Fruit fly (Drosophila melanogaster) whole organism, embryonic: Measurements from ENCODE around the gene mora.
A peak's percentile ranks its signal among the peaks of the same experiment; 100 is the strongest.

Source experiments
- Atf3 ChIP-seq: fragments of 200-800 bp; sonication (Bioruptor generic); optimal IDR thresholded peaks from 3 replicates; lab custom pipeline; 2016; ENCODE audit warnings: missing biosample characterization, missing genetic modification characterization
- Bdp1 ChIP-seq: fragments of 200-800 bp; sonication (Bioruptor generic); optimal IDR thresholded peaks from 3 replicates; lab custom pipeline; 2016; ENCODE audit warnings: missing biosample characterization, missing genetic modification characterization
- Bgb ChIP-seq: fragments of 200-800 bp; sonication (Bioruptor generic); IDR thresholded peaks from 2 replicates; pipeline ENCODE4 v1.3.6; 2022; ENCODE audit warnings: missing biosample characterization, missing genetic modification characterization; ENCODE audit not compliant: partially characterized antibody
- C15 ChIP-seq: fragments of 200-800 bp; sonication (Bioruptor generic); IDR thresholded peaks from 3 replicates; pipeline ENCODE4 v1.3.6; 2022; ENCODE audit warnings: missing biosample characterization, missing genetic modification characterization
- CG10209 ChIP-seq: fragments of 200-800 bp; sonication (Bioruptor generic); optimal IDR thresholded peaks from 3 replicates; lab custom pipeline; 2017; ENCODE audit warnings: missing biosample characterization, mild to moderate bottlenecking, missing genetic modification characterization, missing genetic modification reagents
- CG11504 ChIP-seq: fragments of 200-800 bp; sonication (Bioruptor generic); optimal IDR thresholded peaks from 3 replicates; lab custom pipeline; 2019; ENCODE audit warnings: missing biosample characterization, mild to moderate bottlenecking, missing genetic modification characterization, moderate library complexity
- CG13894 ChIP-seq: fragments of 200-800 bp; sonication (Bioruptor generic); optimal IDR thresholded peaks from 3 replicates; lab custom pipeline; 2018; ENCODE audit warnings: missing biosample characterization, mild to moderate bottlenecking, missing genetic modification characterization, moderate library complexity
- CG14667 ChIP-seq: fragments of 200-800 bp; sonication (Bioruptor generic); IDR thresholded peaks from 2 replicates; pipeline ENCODE4 v1.3.6; 2022; ENCODE audit warnings: missing biosample characterization, missing genetic modification characterization
- CG14710 ChIP-seq: fragments of 200-800 bp; sonication (Bioruptor generic); optimal IDR thresholded peaks from 3 replicates; lab custom pipeline; 2019; ENCODE audit warnings: missing biosample characterization, mild to moderate bottlenecking, missing genetic modification characterization, moderate library complexity
- CG1603 ChIP-seq: fragments of 200-800 bp; sonication (Bioruptor generic); optimal IDR thresholded peaks from 2 replicates; lab custom pipeline; 2019; ENCODE audit warnings: missing biosample characterization, mild to moderate bottlenecking, missing genetic modification characterization, moderate library complexity
- CG17186 ChIP-seq: fragments of 200-800 bp; sonication (Bioruptor generic); optimal IDR thresholded peaks from 3 replicates; lab custom pipeline; 2017; ENCODE audit warnings: missing biosample characterization, missing genetic modification reagents, missing genetic modification characterization
- CG17359 ChIP-seq: fragments of 200-800 bp; sonication (Bioruptor generic); optimal IDR thresholded peaks from 3 replicates; lab custom pipeline; 2018; ENCODE audit warnings: missing biosample characterization, mild to moderate bottlenecking, missing genetic modification characterization, moderate library complexity
- CG18011 ChIP-seq: fragments of 200-800 bp; sonication (Bioruptor generic); optimal IDR thresholded peaks from 2 replicates; lab custom pipeline; 2017; ENCODE audit warnings: missing biosample characterization, missing genetic modification characterization, mild to moderate bottlenecking, moderate library complexity, missing genotype
- CG1832 ChIP-seq: fragments of 200-800 bp; sonication (Bioruptor generic); optimal IDR thresholded peaks from 2 replicates; lab custom pipeline; 2017; ENCODE audit warnings: missing biosample characterization, mild to moderate bottlenecking, missing genetic modification characterization, inconsistent platforms
- CG18619 ChIP-seq: fragments of 200-800 bp; sonication (Bioruptor generic); optimal IDR thresholded peaks from 3 replicates; lab custom pipeline; 2017; ENCODE audit warnings: missing biosample characterization, mild to moderate bottlenecking, missing genetic modification characterization
- CG2199 ChIP-seq: fragments of 200-800 bp; sonication (Bioruptor generic); IDR thresholded peaks from 3 replicates; pipeline ENCODE4 v1.3.6; 2022; ENCODE audit warnings: missing biosample characterization, missing genetic modification characterization
- CG31224 ChIP-seq: fragments of 200-800 bp; sonication (Bioruptor generic); IDR thresholded peaks from 2 replicates; pipeline ENCODE4 v1.3.6; 2022; ENCODE audit warnings: missing biosample characterization, missing genetic modification characterization
- CG43689 ChIP-seq: fragments of 200-800 bp; sonication (Bioruptor generic); IDR thresholded peaks from 2 replicates; pipeline ENCODE4 v1.3.6; 2022; ENCODE audit warnings: missing biosample characterization, missing genetic modification characterization
- CG4707 ChIP-seq: fragments of 200-800 bp; sonication (Bioruptor generic); optimal IDR thresholded peaks from 2 replicates; lab custom pipeline; 2018; ENCODE audit warnings: missing biosample characterization, mild to moderate bottlenecking, missing genetic modification characterization, moderate library complexity
- CG6272 ChIP-seq: fragments of 200-800 bp; sonication (Bioruptor generic); IDR thresholded peaks from 2 replicates; pipeline ENCODE4 v1.3.6; 2022; ENCODE audit warnings: missing biosample characterization, missing genetic modification characterization
- CG6683 ChIP-seq: fragments of 200-800 bp; sonication (Bioruptor generic); optimal IDR thresholded peaks from 2 replicates; lab custom pipeline; 2017; ENCODE audit warnings: missing biosample characterization, mild to moderate bottlenecking, missing genetic modification characterization, missing genetic modification reagents
- CG8944 ChIP-seq: fragments of 200-800 bp; sonication (Bioruptor generic); optimal IDR thresholded peaks from 3 replicates; lab custom pipeline; 2016; ENCODE audit warnings: missing biosample characterization, missing genetic modification characterization
- CG9727 ChIP-seq: fragments of 200-800 bp; sonication (Bioruptor generic); optimal IDR thresholded peaks from 3 replicates; lab custom pipeline; 2017; ENCODE audit warnings: missing biosample characterization, mild to moderate bottlenecking, missing genetic modification characterization
- D19A ChIP-seq: fragments of 200-800 bp; optimal IDR thresholded peaks from 3 replicates; lab custom pipeline; 2019; ENCODE audit warnings: missing biosample characterization, mild to moderate bottlenecking, missing genetic modification characterization, moderate library complexity
- Dbx ChIP-seq: fragments of 200-800 bp; sonication (Bioruptor generic); IDR thresholded peaks from 3 replicates; pipeline ENCODE4 v1.3.6; 2022; ENCODE audit warnings: missing biosample characterization, missing genetic modification characterization
- Fer2 ChIP-seq: fragments of 200-800 bp; sonication (Bioruptor generic); optimal IDR thresholded peaks from 2 replicates; lab custom pipeline; 2018; ENCODE audit warnings: missing biosample characterization, mild to moderate bottlenecking, missing genetic modification characterization, moderate library complexity
- HLH4C ChIP-seq: fragments of 200-800 bp; sonication (Bioruptor generic); IDR thresholded peaks from 3 replicates; pipeline ENCODE4 v1.3.6; 2022; ENCODE audit warnings: missing biosample characterization, missing genetic modification characterization; ENCODE audit not compliant: partially characterized antibody
- Lim3 ChIP-seq: fragments of 200-800 bp; sonication (Bioruptor generic); IDR thresholded peaks from 2 replicates; pipeline ENCODE4 v1.3.6; 2022; ENCODE audit warnings: missing biosample characterization, missing genetic modification characterization
- Meics ChIP-seq: fragments of 200-800 bp; sonication (Bioruptor generic); optimal IDR thresholded peaks from 2 replicates; lab custom pipeline; 2017; ENCODE audit warnings: missing biosample characterization, mild to moderate bottlenecking, missing genetic modification characterization
- Mrtf ChIP-seq: fragments of 200-800 bp; sonication (Bioruptor generic); IDR thresholded peaks from 3 replicates; pipeline ENCODE4 v1.3.6; 2022; ENCODE audit warnings: missing biosample characterization, missing genetic modification characterization
- Rx ChIP-seq: fragments of 200-800 bp; sonication (Bioruptor generic); IDR thresholded peaks from 2 replicates; pipeline ENCODE4 v1.3.6; 2022; ENCODE audit warnings: missing biosample characterization, missing genetic modification characterization
- Spps ChIP-seq: fragments of 200-800 bp; sonication (Bioruptor generic); optimal IDR thresholded peaks from 2 replicates; lab custom pipeline; 2018; ENCODE audit warnings: missing biosample characterization, mild to moderate bottlenecking, missing genetic modification characterization
- Sry-β ChIP-seq: fragments of 200-800 bp; sonication (Bioruptor generic); optimal IDR thresholded peaks from 2 replicates; lab custom pipeline; 2018; ENCODE audit warnings: missing biosample characterization, mild to moderate bottlenecking, missing genetic modification characterization, moderate library complexity
- Xrp1 ChIP-seq: fragments of 200-800 bp; sonication (Bioruptor generic); IDR thresholded peaks from 2 replicates; pipeline ENCODE4 v1.3.6; 2022; ENCODE audit warnings: missing biosample characterization, missing genetic modification characterization
- ap ChIP-seq: fragments of 200-800 bp; sonication (Bioruptor generic); IDR thresholded peaks from 2 replicates; pipeline ENCODE4 v1.3.6; 2022; ENCODE audit warnings: missing biosample characterization, missing genetic modification characterization
- btn ChIP-seq: fragments of 200-800 bp; sonication (Bioruptor generic); optimal IDR thresholded peaks from 2 replicates; lab custom pipeline; 2016; ENCODE audit warnings: missing biosample characterization, missing genetic modification characterization
- cad ChIP-seq: fragments of >200 bp; optimal IDR thresholded peaks from 2 replicates; lab custom pipeline; 2017; ENCODE audit warnings: missing biosample characterization, missing genetic modification characterization
- croc ChIP-seq: fragments of 200-800 bp; sonication (Bioruptor generic); conservative IDR thresholded peaks from 3 replicates; pipeline ENCODE4 v1.3.6; 2022; ENCODE audit warnings: missing biosample characterization, missing genetic modification characterization
- dmrt11E ChIP-seq: fragments of 200-800 bp; sonication (Bioruptor generic); optimal IDR thresholded peaks from 3 replicates; lab custom pipeline; 2018; ENCODE audit warnings: missing biosample characterization, mild to moderate bottlenecking, missing genetic modification characterization, moderate library complexity
- kay ChIP-seq: fragments of 200-800 bp; sonication (Bioruptor generic); optimal IDR thresholded peaks from 2 replicates; lab custom pipeline; 2016; ENCODE audit warnings: missing biosample characterization, missing genetic modification characterization
- lbe ChIP-seq: fragments of 200-800 bp; sonication (Bioruptor generic); optimal IDR thresholded peaks from 2 replicates; lab custom pipeline; 2016; ENCODE audit warnings: missing biosample characterization, mild to moderate bottlenecking, missing genetic modification characterization
- mirr ChIP-seq: fragments of 200-800 bp; sonication (Bioruptor generic); optimal IDR thresholded peaks from 3 replicates; lab custom pipeline; 2018; ENCODE audit warnings: missing biosample characterization, mild to moderate bottlenecking, missing genetic modification characterization
- nerfin-2 ChIP-seq: fragments of 200-800 bp; sonication (Bioruptor generic); IDR thresholded peaks from 2 replicates; pipeline ENCODE4 v1.3.6; 2022; ENCODE audit warnings: missing biosample characterization, missing genetic modification characterization; ENCODE audit not compliant: partially characterized antibody
- oc ChIP-seq: fragments of 200-800 bp; sonication (Bioruptor generic); optimal IDR thresholded peaks from 2 replicates; lab custom pipeline; 2018; ENCODE audit warnings: missing biosample characterization, mild to moderate bottlenecking, missing genetic modification characterization, moderate library complexity
- p53 ChIP-seq: fragments of 200-800 bp; sonication (Bioruptor generic); optimal IDR thresholded peaks from 2 replicates; lab custom pipeline; 2016; ENCODE audit warnings: missing biosample characterization, missing genetic modification characterization
- schlank ChIP-seq: fragments of 200-800 bp; sonication (Bioruptor generic); optimal IDR thresholded peaks from 2 replicates; lab custom pipeline; 2018; ENCODE audit warnings: missing biosample characterization, mild to moderate bottlenecking, missing genetic modification characterization
- sens-2 ChIP-seq: fragments of 200-800 bp; sonication (Bioruptor generic); IDR thresholded peaks from 2 replicates; pipeline ENCODE4 v1.3.6; 2022; ENCODE audit warnings: missing biosample characterization, missing genetic modification characterization
- slbo ChIP-seq: fragments of 200-800 bp; sonication (Bioruptor generic); IDR thresholded peaks from 2 replicates; pipeline ENCODE4 v1.3.6; 2022; ENCODE audit warnings: missing biosample characterization, missing genetic modification characterization
- slou ChIP-seq: fragments of 200-800 bp; sonication (Bioruptor generic); optimal IDR thresholded peaks from 3 replicates; lab custom pipeline; 2016; ENCODE audit warnings: missing biosample characterization, missing genetic modification characterization
- toy ChIP-seq: fragments of 200-800 bp; sonication (Bioruptor generic); IDR thresholded peaks from 2 replicates; pipeline ENCODE4 v1.3.6; 2022; ENCODE audit warnings: missing biosample characterization, missing genetic modification characterization
- tx ChIP-seq: fragments of 200-800 bp; sonication (Bioruptor generic); optimal IDR thresholded peaks from 2 replicates; lab custom pipeline; 2016; ENCODE audit warnings: missing biosample characterization, missing genetic modification characterization

The mora gene

dm6 chr3R:24169362-24169761 is 16.8 kb upstream of the mora start, which contains the start of gene CG5510 (continued):
- TF ChIP-seq dmrt11E (tag; lab: Kevin White, UChicago) (peak; percentile 11), CG18011 (no peak), kay (GFP tag; lab: Kevin White, UChicago) (peak; percentile 87), D19A (peak; percentile 11), Sry-β (GFP tag; lab: Kevin White, UChicago) (peak; percentile 29), Bgb (GFP tag; lab: Robert Waterston, UW) (peak; percentile 99), CG1603 (tag; lab: Kevin White, UChicago) (peak; percentile 86), lbe (GFP tag; lab: Kevin White, UChicago) (no peak), oc (tag; lab: Kevin White, UChicago) (peak; percentile 10), CG14667 (GFP tag; lab: Robert Waterston, UW) (no peak), croc (GFP tag; lab: Robert Waterston, UW) (no peak), HLH4C (GFP tag; lab: Robert Waterston, UW) (peak; percentile 98), CG2199 (no peak), btn (GFP tag; lab: Kevin White, UChicago) (no peak), Fer2 (tag; lab: Kevin White, UChicago) (no peak), CG9727 (GFP tag; lab: Kevin White, UChicago) (no peak), CG17186 (peak; percentile 80), tx (GFP tag; lab: Kevin White, UChicago) (peak; percentile 48), slbo (GFP tag; lab: Robert Waterston, UW) (peak; percentile 78), CG13894 (peak; percentile 62), toy (GFP tag; lab: Robert Waterston, UW) (no peak), Spps (tag; lab: Kevin White, UChicago) (peak; percentile 5), ap (GFP tag; lab: Robert Waterston, UW) (peak; percentile 28; the same call in 1 of the 2 replicates), CG8944 (GFP tag; lab: Kevin White, UChicago) (peak; percentile 62), CG6683 (no peak), CG10209 (GFP tag; lab: Kevin White, UChicago) (peak; percentile 15), CG14710 (tag; lab: Kevin White, UChicago) (peak; percentile 70), CG4707 (GFP tag; lab: Kevin White, UChicago) (no peak), Atf3 (GFP tag; lab: Kevin White, UChicago) (peak; percentile 9), CG11504 (no peak), CG6272 (GFP tag; lab: Robert Waterston, UW) (peak; percentile 32; the same call in 1 of the 2 replicates), CG31224 (GFP tag; lab: Robert Waterston, UW) (peak; percentile 26; the same call in 1 of the 2 replicates), cad (GFP tag; lab: Kevin White, UChicago) (no peak), sens-2 (GFP tag; lab: Robert Waterston, UW) (no peak), Xrp1 (no peak; the same call in 1 of the 2 replicates), Rx (GFP tag; lab: Robert Waterston, UW) (0 out of 2 replicates have a peak, but pooled peaks have one; percentile 27), CG43689 (GFP tag; lab: Robert Waterston, UW) (no peak), Bdp1 (peak; percentile 12), Mrtf (GFP tag; lab: Robert Waterston, UW) (no peak), CG17359 (tag; lab: Kevin White, UChicago) (peak; percentile 43), p53 (GFP tag; lab: Kevin White, UChicago) (peak; percentile 23), Lim3 (GFP tag; lab: Robert Waterston, UW) (no peak), CG18619 (GFP tag; lab: Kevin White, UChicago) (no peak), C15 (GFP tag; lab: Robert Waterston, UW) (no peak), CG1832 (GFP tag; lab: Kevin White, UChicago) (no peak), slou (GFP tag; lab: Kevin White, UChicago) (no peak), Dbx (peak; percentile 84), mirr (GFP tag; lab: Kevin White, UChicago) (peak; percentile 30), schlank (tag; lab: Kevin White, UChicago) (no peak), Meics (GFP tag; lab: Kevin White, UChicago) (peak; percentile 21), nerfin-2 (GFP tag; lab: Robert Waterston, UW) (peak; percentile 98)
